Worm (Caenorhabditis elegans) whole organism, midembryonic: ENCODE measurements around the gene M199.9.

Experiments used
- T22C8.4 ChIP-seq: fragments of 200-800 bp; sonication (Bioruptor generic); IDR thresholded peaks from 2 replicates; pipeline ENCODE4 v1.3.6; 2022; ENCODE audit warnings: missing genetic modification characterization, missing compliant biosample characterization
- cog-1 ChIP-seq: sonication (generic microtip); optimal IDR thresholded peaks from 2 replicates; lab custom pipeline; 2016; ENCODE audit warnings: missing genetic modification characterization, missing compliant biosample characterization
- flt-1 ChIP-seq: fragments of 200-800 bp; sonication (Bioruptor generic); IDR thresholded peaks from 2 replicates; pipeline ENCODE4 v1.3.6; 2022; ENCODE audit warnings: missing genetic modification characterization, missing compliant biosample characterization
- klf-2 ChIP-seq: fragments of 200-800 bp; sonication (Bioruptor generic); conservative IDR thresholded peaks from 2 replicates; pipeline ENCODE4 v1.3.6; 2022; ENCODE audit warnings: missing genetic modification reagents, missing genetic modification characterization, missing compliant biosample characterization
- med-1 ChIP-seq: sonication (generic microtip); optimal IDR thresholded peaks from 2 replicates; lab custom pipeline; 2017; ENCODE audit warnings: missing genetic modification characterization, mild to moderate bottlenecking, missing compliant biosample characterization, antibody characterized with exemption, missing genetic modification reagents; ENCODE audit not compliant: insufficient read depth
- ref-1 ChIP-seq: fragments of 200-800 bp; sonication (Bioruptor generic); conservative IDR thresholded peaks from 2 replicates; pipeline ENCODE4 v1.3.6; 2022; ENCODE audit warnings: missing genetic modification reagents, missing genetic modification characterization, missing compliant biosample characterization
- tab-1 ChIP-seq: fragments of 200-800 bp; sonication (Bioruptor generic); IDR thresholded peaks from 2 replicates; pipeline ENCODE4 v1.3.6; 2022; ENCODE audit warnings: missing genetic modification characterization, missing compliant biosample characterization
- ztf-23 ChIP-seq: fragments of 200-800 bp; sonication (Bioruptor generic); IDR thresholded peaks from 2 replicates; pipeline ENCODE4 v1.3.6; 2022; ENCODE audit warnings: missing genetic modification reagents, missing genetic modification characterization, missing compliant biosample characterization
- ztf-29 ChIP-seq: fragments of 200-800 bp; sonication (Bioruptor generic); IDR thresholded peaks from 2 replicates; pipeline ENCODE4 v1.3.6; 2022; ENCODE audit warnings: missing genetic modification reagents, missing genetic modification characterization, missing compliant biosample characterization

Gene M199.9

DNA sequence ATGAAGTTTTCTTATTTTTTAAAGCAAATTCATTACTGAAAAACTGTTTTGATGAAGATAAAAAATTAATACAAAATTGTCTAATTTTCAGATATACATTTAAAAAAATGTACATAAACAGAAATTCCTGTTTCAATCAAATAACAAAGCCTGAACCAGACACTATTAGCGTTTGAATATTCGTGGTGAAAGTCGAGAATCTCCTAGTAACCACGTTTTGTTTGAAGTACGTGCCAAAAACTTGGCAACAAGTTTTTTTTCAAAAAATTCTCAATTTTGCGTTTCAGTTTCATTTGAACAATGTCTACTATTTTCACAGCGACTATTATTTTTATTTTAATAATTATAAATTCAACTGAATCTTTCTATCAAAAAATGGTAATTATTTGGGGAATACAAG lies 4.7 kb downstream of the M199.9 start, which contains the start of gene M199.7:
Gene M199.7 (plus strand): TSS at position 301 of the 400 bp plus-strand sequence.
- no peak for TF ChIP-seq klf-2 (GFP tag; lab: Robert Waterston, UW)
- no peak for TF ChIP-seq T22C8.4 (GFP tag; lab: Robert Waterston, UW)
- TF ChIP-seq cog-1, result no peak
- TF ChIP-seq ztf-23 (GFP tag; lab: Robert Waterston, UW), result no peak
- TF ChIP-seq tab-1 (GFP tag; lab: Robert Waterston, UW), result no peak
- no peak for TF ChIP-seq ztf-29 (GFP tag; lab: Robert Waterston, UW)
- no peak for TF ChIP-seq med-1 (GFP tag; lab: Kevin White, UChicago)
- no peak for TF ChIP-seq ref-1 (GFP tag; lab: Robert Waterston, UW)
- no peak for TF ChIP-seq flt-1

DNA sequence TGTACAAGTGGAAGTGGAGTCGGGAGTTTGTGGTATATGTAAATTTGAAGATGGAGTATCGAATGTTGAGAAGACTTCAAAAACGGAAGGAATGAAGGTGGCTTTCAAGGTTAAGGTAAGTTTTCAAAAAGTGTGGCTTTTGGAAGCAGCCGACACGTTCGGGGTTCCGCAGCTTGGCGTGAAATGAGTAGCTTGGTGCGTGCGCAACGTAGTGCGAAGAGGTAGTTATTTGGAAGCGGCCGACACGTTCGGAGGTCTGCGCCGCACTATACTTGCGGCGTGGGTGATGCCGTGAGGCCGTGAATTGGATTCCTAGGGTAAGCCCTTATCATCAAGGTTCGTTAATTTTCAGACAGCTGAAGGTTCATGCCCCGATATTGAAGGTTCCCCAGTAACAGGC lies 6.9 kb downstream of the M199.9 start, which contains the start of gene clec-189:
Gene clec-189 (plus strand): TSS at position 92 of the 400 bp plus-strand sequence.
- TF ChIP-seq ztf-23 (GFP tag; lab: Robert Waterston, UW) (no peak), klf-2 (GFP tag; lab: Robert Waterston, UW) (no peak), T22C8.4 (GFP tag; lab: Robert Waterston, UW) (no peak), cog-1 (no peak), tab-1 (GFP tag; lab: Robert Waterston, UW) (no peak), flt-1 (no peak), ztf-29 (GFP tag; lab: Robert Waterston, UW) (no peak), med-1 (GFP tag; lab: Kevin White, UChicago) (no peak), ref-1 (GFP tag; lab: Robert Waterston, UW) (no peak)

ce11 chrIV:15119268-15119667 lies 8.4 kb downstream of the M199.9 start:
- no peak for TF ChIP-seq ztf-29 (GFP tag; lab: Robert Waterston, UW)
- no peak for TF ChIP-seq flt-1
- TF ChIP-seq ztf-23 (GFP tag; lab: Robert Waterston, UW), result no peak
- TF ChIP-seq klf-2 (GFP tag; lab: Robert Waterston, UW), result no peak
- no peak for TF ChIP-seq ref-1 (GFP tag; lab: Robert Waterston, UW)
- no peak for TF ChIP-seq med-1 (GFP tag; lab: Kevin White, UChicago)
- no peak for TF ChIP-seq cog-1
- TF ChIP-seq tab-1 (GFP tag; lab: Robert Waterston, UW), result no peak
- no peak for TF ChIP-seq T22C8.4 (GFP tag; lab: Robert Waterston, UW)

ce11 chrIV:15118390-15118789 lies 9.2 kb downstream of the M199.9 start, which contains the start of gene M199.136:
Gene M199.136, plus strand, starts transcription at chrIV:15118690.
- no peak for TF ChIP-seq cog-1
- no peak for TF ChIP-seq ref-1 (GFP tag; lab: Robert Waterston, UW)
- no peak for TF ChIP-seq ztf-23 (GFP tag; lab: Robert Waterston, UW)
- TF ChIP-seq klf-2 (GFP tag; lab: Robert Waterston, UW), result no peak
- TF ChIP-seq med-1 (GFP tag; lab: Kevin White, UChicago), result no peak
- no peak for TF ChIP-seq ztf-29 (GFP tag; lab: Robert Waterston, UW)
- TF ChIP-seq flt-1, result no peak
- TF ChIP-seq tab-1 (GFP tag; lab: Robert Waterston, UW), result no peak

DNA sequence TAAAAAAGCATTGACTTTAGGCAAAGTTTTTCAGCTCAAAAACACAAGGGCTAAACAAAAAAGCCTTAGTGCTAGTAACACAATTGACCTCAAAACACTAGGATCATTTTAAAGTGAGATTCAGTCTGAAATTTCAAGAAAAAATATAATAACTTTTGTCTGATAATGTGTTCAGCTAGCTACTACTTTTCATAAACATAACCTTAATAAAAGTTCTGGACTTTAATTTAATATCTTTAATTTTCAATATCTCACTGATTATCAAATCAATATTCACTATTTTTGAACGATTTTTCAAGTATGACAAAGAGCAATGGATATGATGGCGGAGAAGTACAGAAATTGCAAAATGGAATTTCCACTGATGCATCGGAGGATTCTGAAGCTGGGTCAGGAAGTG lies 13.3 kb downstream of the M199.9 start, which contains the start of gene M199.135:
Gene M199.135 (plus strand): TSS at position 301 of the 400 bp plus-strand sequence.
- TF ChIP-seq flt-1 (no peak), T22C8.4 (GFP tag; lab: Robert Waterston, UW) (no peak), ref-1 (GFP tag; lab: Robert Waterston, UW) (no peak), ztf-23 (GFP tag; lab: Robert Waterston, UW) (no peak), klf-2 (GFP tag; lab: Robert Waterston, UW) (no peak), cog-1 (no peak), ztf-29 (GFP tag; lab: Robert Waterston, UW) (no peak), tab-1 (GFP tag; lab: Robert Waterston, UW) (no peak), med-1 (GFP tag; lab: Kevin White, UChicago) (no peak)

- TF ChIP-seq tab-1 (GFP tag; lab: Robert Waterston, UW) (no peak), med-1 (GFP tag; lab: Kevin White, UChicago) (no peak), ref-1 (GFP tag; lab: Robert Waterston, UW) (no peak), ztf-29 (GFP tag; lab: Robert Waterston, UW) (no peak), klf-2 (GFP tag; lab: Robert Waterston, UW) (no peak), ztf-23 (GFP tag; lab: Robert Waterston, UW) (no peak), flt-1 (no peak), cog-1 (no peak), T22C8.4 (GFP tag; lab: Robert Waterston, UW) (no peak)
Observed at ce11 chrIV:15113117-15113516, 14.5 kb downstream of the M199.9 start, which contains the start of gene M199.134. Gene M199.134, minus strand, starts transcription at chrIV:15113217.

- TF ChIP-seq ztf-23 (GFP tag; lab: Robert Waterston, UW) (no peak), tab-1 (GFP tag; lab: Robert Waterston, UW) (no peak), med-1 (GFP tag; lab: Kevin White, UChicago) (no peak), ztf-29 (GFP tag; lab: Robert Waterston, UW) (no peak), ref-1 (GFP tag; lab: Robert Waterston, UW) (no peak), cog-1 (no peak), klf-2 (GFP tag; lab: Robert Waterston, UW) (no peak), T22C8.4 (GFP tag; lab: Robert Waterston, UW) (no peak), flt-1 (no peak)
Observed at ce11 chrIV:15108475-15108874, 19.2 kb downstream of the M199.9 start, which contains the start of gene M199.2. Gene M199.2, plus strand, starts transcription at chrIV:15108775.

ce11 chrIV:15107218-15107617 lies 20.4 kb downstream of the M199.9 start:
- TF ChIP-seq cog-1, result peak; percentile 92
- TF ChIP-seq ztf-29 (GFP tag; lab: Robert Waterston, UW), result no peak
- TF ChIP-seq ztf-23 (GFP tag; lab: Robert Waterston, UW), result no peak

DNA sequence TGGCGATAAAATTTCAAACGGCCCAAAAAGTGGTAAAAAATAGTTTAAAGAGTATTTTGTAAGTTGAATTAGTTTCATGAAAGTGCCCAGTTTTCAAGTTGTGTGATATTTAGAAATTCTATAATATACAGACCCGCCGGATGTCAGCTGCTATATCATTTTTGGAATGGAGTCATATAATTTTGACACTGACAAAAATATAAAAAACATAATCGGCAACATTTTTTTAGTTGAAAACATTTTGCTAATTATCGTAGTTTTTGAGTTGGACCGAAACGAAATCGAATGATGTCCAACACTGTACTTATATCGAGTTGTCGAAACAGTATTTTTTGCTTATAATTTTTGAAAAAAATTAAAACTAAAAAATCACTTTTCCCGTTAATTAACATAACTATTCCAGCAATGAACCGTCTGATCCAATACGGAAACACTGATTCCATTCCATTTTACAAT lies 24.4 kb downstream of the M199.9 start, which contains the start of gene srt-44:
Gene srt-44 (plus strand): TSS at position 406 of the 456 bp plus-strand sequence.
- TF ChIP-seq tab-1 (GFP tag; lab: Robert Waterston, UW) (no peak), ref-1 (GFP tag; lab: Robert Waterston, UW) (no peak), klf-2 (GFP tag; lab: Robert Waterston, UW) (no peak), ztf-23 (GFP tag; lab: Robert Waterston, UW) (no peak), cog-1 (no peak), med-1 (GFP tag; lab: Kevin White, UChicago) (no peak), flt-1 (no peak), T22C8.4 (GFP tag; lab: Robert Waterston, UW) (no peak), ztf-29 (GFP tag; lab: Robert Waterston, UW) (no peak)
